Worm (Caenorhabditis elegans) whole organism, mixed stage, embryonic: ENCODE data around the gene scav-3.

Source experiments
- unc-39 ChIP-seq: fragments of 150-350 bp; optimal IDR thresholded peaks from 2 replicates; lab custom pipeline; 2014; ENCODE audit warnings: missing biosample characterization, missing genetic modification characterization
- unc-62 ChIP-seq: fragments of 150-350 bp; optimal IDR thresholded peaks from 2 replicates; lab custom pipeline; 2014; ENCODE audit warnings: missing biosample characterization, missing genetic modification reagents, missing genetic modification characterization

DNA sequence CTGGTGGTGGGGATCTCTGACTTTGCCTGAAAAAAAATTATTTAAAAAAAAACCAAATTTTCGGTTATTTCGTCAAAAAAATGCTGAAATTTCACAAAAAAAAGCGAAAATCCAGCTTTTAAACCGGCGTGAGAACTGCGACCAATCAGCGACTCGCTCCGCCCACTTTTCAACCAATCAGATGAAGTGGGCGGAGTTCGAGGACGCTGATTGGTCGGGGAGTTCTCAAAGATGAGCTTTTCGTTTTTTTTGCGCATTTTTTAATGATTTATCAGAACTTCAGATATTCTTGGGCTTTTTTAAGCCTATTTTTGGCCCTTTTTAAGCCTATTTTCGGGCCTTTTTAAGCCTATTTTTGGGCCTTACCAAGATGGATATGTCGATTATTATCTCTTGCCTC lies 36.4 kb downstream of the scav-3 start:
- no peak for TF ChIP-seq unc-39 (tag; lab: Kevin White, UChicago)
- TF ChIP-seq unc-62 (GFP tag; lab: Kevin White, UChicago) = no peak
